Worm (Caenorhabditis elegans) whole organism, L4 larva: ENCODE results near the gene his-2.
A peak's percentile ranks its signal among the peaks of the same experiment; 100 is the strongest.

Source experiments
- R02D3.7 ChIP-seq: fragments of 150-350 bp; sonication (generic microtip); optimal IDR thresholded peaks from 3 replicates; lab custom pipeline; 2014; ENCODE audit warnings: missing biosample characterization, missing genetic modification characterization
- T26A8.4 ChIP-seq: fragments of 200-800 bp; sonication (Bioruptor generic); IDR thresholded peaks from 2 replicates; pipeline ENCODE4 v1.3.6; 2022; ENCODE audit warnings: missing genetic modification characterization, missing compliant biosample characterization
- ZK546.5 ChIP-seq, 2 experiments: sonication (generic microtip); optimal IDR thresholded peaks; 2 replicates each; lab custom pipeline; 2017; ENCODE audit warnings: missing biosample characterization in 2 of 2, missing genetic modification characterization in 2 of 2
- aha-1 ChIP-seq: fragments of 150-350 bp; peaks from one replicate; lab custom pipeline; 2014; ENCODE audit warnings: missing biosample characterization, missing genetic modification characterization
- ceh-20 ChIP-seq: fragments of 200-800 bp; sonication (Bioruptor generic); IDR thresholded peaks from 2 replicates; pipeline ENCODE4 v1.3.6; 2022; ENCODE audit warnings: missing genetic modification reagents, missing genetic modification characterization, missing compliant biosample characterization
- ceh-32 ChIP-seq: sonication (generic microtip); optimal IDR thresholded peaks from 2 replicates; lab custom pipeline; 2016; ENCODE audit warnings: mild to moderate bottlenecking, missing genetic modification characterization, missing compliant biosample characterization; ENCODE audit not compliant: poor library complexity
- ceh-82 ChIP-seq: sonication (generic microtip); optimal IDR thresholded peaks from 2 replicates; lab custom pipeline; 2017; ENCODE audit warnings: missing biosample characterization, missing genetic modification characterization
- daf-16 ChIP-seq, 3 experiments: sonication (generic microtip); optimal IDR thresholded peaks; 2 replicates each; lab custom pipeline; 2016 to 2017; ENCODE audit warnings: missing genetic modification characterization in 3 of 3, missing genetic modification reagents in 3 of 3, mild to moderate bottlenecking in 2 of 3, missing compliant biosample characterization in 2 of 3, missing biosample characterization in 1 of 3, moderate library complexity in 1 of 3
- daf-8 ChIP-seq: fragments of 200-800 bp; sonication (Bioruptor generic); IDR thresholded peaks from 2 replicates; pipeline ENCODE4 v1.3.6; 2022; ENCODE audit warnings: missing genetic modification characterization, missing compliant biosample characterization
- dpl-1 ChIP-seq: fragments of 150-350 bp; optimal IDR thresholded peaks from 2 replicates; lab custom pipeline; 2014; ENCODE audit warnings: missing biosample characterization, missing genetic modification reagents, missing genetic modification characterization
- duxl-1 ChIP-seq: sonication (generic microtip); optimal IDR thresholded peaks from 2 replicates; lab custom pipeline; 2016; ENCODE audit warnings: mild to moderate bottlenecking, missing genetic modification characterization, moderate library complexity, missing compliant biosample characterization; ENCODE audit not compliant: poor library complexity
- egl-43 ChIP-seq: fragments of 200-800 bp; sonication (Bioruptor generic); IDR thresholded peaks from 2 replicates; pipeline ENCODE4 v1.3.6; 2022; ENCODE audit warnings: missing genetic modification reagents, missing genetic modification characterization, missing compliant biosample characterization
- fkh-10 ChIP-seq: fragments of 150-350 bp; optimal IDR thresholded peaks from 2 replicates; lab custom pipeline; 2014; ENCODE audit warnings: missing biosample characterization, missing genetic modification reagents, missing genetic modification characterization
- gei-8 ChIP-seq: fragments of 200-800 bp; sonication (Bioruptor generic); optimal IDR thresholded peaks from 2 replicates; lab custom pipeline; 2018; ENCODE audit warnings: mild to moderate bottlenecking, missing genetic modification characterization, missing compliant biosample characterization
- hif-1 ChIP-seq, 2 experiments: sonication (generic microtip); optimal IDR thresholded peaks; 2 replicates each; lab custom pipeline; 2016 to 2017; ENCODE audit warnings: missing compliant biosample characterization in 2 of 2, missing genetic modification characterization in 2 of 2, missing genetic modification reagents in 2 of 2, missing genotype in 2 of 2, mild to moderate bottlenecking in 1 of 2
- hlh-30 ChIP-seq: sonication (generic microtip); optimal IDR thresholded peaks from 2 replicates; lab custom pipeline; 2017; ENCODE audit warnings: antibody characterized with exemption, mild to moderate bottlenecking, missing genetic modification characterization, missing compliant biosample characterization; ENCODE audit not compliant: insufficient read depth
- lin-1 ChIP-seq: fragments of 200-800 bp; sonication (Bioruptor generic); IDR thresholded peaks from 2 replicates; pipeline ENCODE4 v1.3.6; 2022; ENCODE audit warnings: missing genetic modification reagents, missing genetic modification characterization, missing compliant biosample characterization
- lin-29 ChIP-seq: fragments of 200-800 bp; sonication (Bioruptor generic); IDR thresholded peaks from 2 replicates; pipeline ENCODE4 v1.3.6; 2022; ENCODE audit warnings: missing genetic modification reagents, missing genetic modification characterization, missing compliant biosample characterization
- lin-38 ChIP-seq: fragments of 200-800 bp; sonication (Bioruptor generic); IDR thresholded peaks from 2 replicates; pipeline ENCODE4 v1.3.6; 2022; ENCODE audit warnings: missing genetic modification reagents, missing genetic modification characterization, missing compliant biosample characterization
- madf-5 ChIP-seq, 2 experiments: fragments of 200-800 bp; sonication (Bioruptor generic); IDR thresholded peaks; 2 replicates each; pipeline ENCODE4 v1.3.6; 2022; ENCODE audit warnings: missing compliant biosample characterization in 2 of 2, missing genetic modification characterization in 2 of 2
- mdl-1 ChIP-seq, 2 experiments: fragments of 150-350 bp in 1 of 2; sonication (generic microtip) in 1 of 2; optimal IDR thresholded peaks; 2 replicates each; lab custom pipeline; 2014 to 2017; ENCODE audit warnings: missing biosample characterization in 2 of 2, missing genetic modification characterization in 2 of 2
- mxl-3 ChIP-seq: fragments of 200-800 bp; sonication (Bioruptor generic); optimal IDR thresholded peaks from 2 replicates; lab custom pipeline; 2018; ENCODE audit warnings: mild to moderate bottlenecking, missing genetic modification characterization, missing compliant biosample characterization
- nhr-237 ChIP-seq: sonication (generic microtip); optimal IDR thresholded peaks from 2 replicates; lab custom pipeline; 2017; ENCODE audit warnings: missing biosample characterization, missing genetic modification characterization
- nhr-6 ChIP-seq: fragments of 150-350 bp; optimal IDR thresholded peaks from 2 replicates; lab custom pipeline; 2014; ENCODE audit warnings: missing biosample characterization, missing genetic modification characterization
- nhr-76 ChIP-seq: fragments of 150-350 bp; optimal IDR thresholded peaks from 2 replicates; lab custom pipeline; 2014; ENCODE audit warnings: missing biosample characterization, missing genetic modification characterization
- rbr-2 ChIP-seq: sonication (generic microtip); optimal IDR thresholded peaks from 2 replicates; lab custom pipeline; 2016; ENCODE audit warnings: missing genotype, missing genetic modification characterization, missing compliant biosample characterization
- sdz-12 ChIP-seq: fragments of 200-800 bp; sonication (Bioruptor generic); optimal IDR thresholded peaks from 2 replicates; lab custom pipeline; 2018; ENCODE audit warnings: mild to moderate bottlenecking, missing genetic modification characterization, missing compliant biosample characterization
- tra-1 ChIP-seq: fragments of 200-800 bp; sonication (Bioruptor generic); IDR thresholded peaks from 2 replicates; pipeline ENCODE4 v1.3.6; 2022; ENCODE audit warnings: missing genetic modification reagents, missing genetic modification characterization, missing compliant biosample characterization
- unc-39 ChIP-seq: sonication (generic microtip); optimal IDR thresholded peaks from 2 replicates; lab custom pipeline; 2017; ENCODE audit warnings: missing biosample characterization, missing genetic modification characterization
- unc-62 ChIP-seq, 3 experiments: fragments of 150-350 bp in 1 of 3; sonication (generic microtip); optimal IDR thresholded peaks in 2 of 3; peaks in 1 of 3; 1 replicate in 1 of 3; 2 replicates in 2 of 3; lab custom pipeline; 2014 to 2017; ENCODE audit warnings: missing biosample characterization in 3 of 3, missing genetic modification characterization in 3 of 3, missing genetic modification reagents in 3 of 3, missing genotype in 1 of 3
- vab-7 ChIP-seq: fragments of 200-800 bp; sonication (Bioruptor generic); IDR thresholded peaks from 2 replicates; pipeline ENCODE4 v1.3.6; 2022; ENCODE audit warnings: missing genetic modification reagents, missing genetic modification characterization, missing compliant biosample characterization
- ztf-11 ChIP-seq: fragments of 150-350 bp; optimal IDR thresholded peaks from 2 replicates; lab custom pipeline; 2014; ENCODE audit warnings: missing biosample characterization, missing genetic modification characterization

his-2 gene

ce11 chrV:16020042-16020441 is 22.0 kb downstream of the his-2 start, which contains the start of gene srx-44:
Gene srx-44 (plus strand): TSS chrV:16020342.
- TF ChIP-seq aha-1 (tag; lab: Kevin White, UChicago) (peak; percentile 38), duxl-1 (no peak)
- TF ChIP-seq, all 104 proteins: peak for 1

ce11 chrV:16017671-16018070 is 24.4 kb downstream of the his-2 start, which contains the start of gene srx-43:
Gene srx-43 (plus strand): TSS chrV:16017971.
- no peak for TF ChIP-seq mdl-1 (tag; optimal IDR thresholded peaks at IDR 0.05; lab: Kevin White, UChicago)
- TF ChIP-seq ceh-20 (GFP tag; lab: Robert Waterston, UW): no peak
- TF ChIP-seq unc-62 (GFP tag; optimal IDR thresholded peaks at IDR 0.05 in 1 of 2; lab: Kevin White, UChicago): peak in 1 of 2 experiments; percentile 74
- TF ChIP-seq unc-62 (tag; optimal IDR thresholded peaks at IDR 0.05; lab: Kevin White, UChicago): no peak
- no peak for TF ChIP-seq daf-16 (GFP tag; optimal IDR thresholded peaks at IDR 0.05; lab: Kevin White, UChicago)
- no peak for TF ChIP-seq daf-16 (tag; optimal IDR thresholded peaks at IDR 0.05; lab: Kevin White, UChicago)

- peak; percentile 54 for TF ChIP-seq aha-1 (tag; lab: Kevin White, UChicago)
- TF ChIP-seq vab-7 (GFP tag; lab: Robert Waterston, UW): no peak
- TF ChIP-seq, all 104 proteins: peak for 1
These were observed 25.1 kb downstream of the his-2 start for ce11 chrV:16016977-16017376.

- no peak for TF ChIP-seq ceh-82 (tag; lab: Kevin White, UChicago)
- no peak for TF ChIP-seq rbr-2 (tag; lab: Kevin White, UChicago)
- TF ChIP-seq hlh-30 (tag; lab: Kevin White, UChicago): no peak
- TF ChIP-seq ceh-32 (tag; lab: Kevin White, UChicago): no peak
- TF ChIP-seq daf-16 (GFP tag; optimal IDR thresholded peaks at IDR 0.05; lab: Kevin White, UChicago): no peak
- TF ChIP-seq daf-16 (tag; optimal IDR thresholded peaks at IDR 0.05; lab: Kevin White, UChicago): no peak
- TF ChIP-seq unc-39: no peak
- no peak for TF ChIP-seq ztf-11 (tag; lab: Kevin White, UChicago)
- TF ChIP-seq gei-8: no peak
- TF ChIP-seq lin-38: no peak
- no peak for TF ChIP-seq egl-43 (GFP tag; lab: Robert Waterston, UW)
- TF ChIP-seq sdz-12 (GFP tag; lab: Kevin White, UChicago): no peak
- no peak for TF ChIP-seq daf-8
- no peak for TF ChIP-seq hif-1 (tag; optimal IDR thresholded peaks at IDR 0.05; lab: Kevin White, UChicago)
- no peak for TF ChIP-seq fkh-10
- no peak for TF ChIP-seq T26A8.4
- no peak for TF ChIP-seq vab-7 (GFP tag; lab: Robert Waterston, UW)
- no peak for TF ChIP-seq dpl-1
- no peak for TF ChIP-seq nhr-237 (tag; lab: Kevin White, UChicago)
- no peak for TF ChIP-seq mxl-3 (GFP tag; lab: Kevin White, UChicago)
- TF ChIP-seq, all 104 proteins: peak for 0
These were observed 26.4 kb downstream of the his-2 start, which contains the start of gene str-232 for ce11 chrV:16015652-16016051. Gene str-232 (minus strand): TSS chrV:16015752.

- TF ChIP-seq nhr-6 (tag; lab: Kevin White, UChicago) (no peak), lin-1 (GFP tag; lab: Robert Waterston, UW) (no peak), nhr-76 (tag; lab: Kevin White, UChicago) (no peak), fkh-10 (no peak), lin-29 (no peak), ZK546.5 (tag; optimal IDR thresholded peaks at IDR 0.05; lab: Kevin White, UChicago) (no peak), R02D3.7 (tag; lab: Kevin White, UChicago) (no peak), madf-5 (GFP tag; IDR thresholded peaks at IDR 0.05; lab: Robert Waterston, UW) (no peak), tra-1 (GFP tag; lab: Robert Waterston, UW) (no peak)
These were observed 32.5 kb downstream of the his-2 start, which contains the start of gene str-233 for ce11 chrV:16009564-16009963. Gene str-233 (minus strand): TSS chrV:16009664.
